Fruit fly (Drosophila melanogaster): Measurements from ENCODE around the gene Gr93c.

The Gr93c gene

dm6 chr3R:21870158-21870971 is 25.3 kb upstream of the Gr93c start, which contains the start of gene CG31431 (continued):
- TF ChIP-seq seq (GFP tag; IDR thresholded peaks at IDR 0.05), result peak; percentile 94
- TF ChIP-seq CG6175 (GFP tag; IDR thresholded peaks at IDR 0.05), result peak; percentile 97
- TF ChIP-seq pfk (GFP tag; optimal IDR thresholded peaks at IDR 0.05), result peak; percentile 45
- peak; percentile 85 for TF ChIP-seq CG14965 (GFP tag; optimal IDR thresholded peaks at IDR 0.05; ENCODE audit: borderline replicate concordance)
- peak; percentile 89 for TF ChIP-seq CG5180 (GFP tag; optimal IDR thresholded peaks at IDR 0.05)
- peak; percentile 94 for TF ChIP-seq B-H2 (GFP tag; optimal IDR thresholded peaks at IDR 0.05)
- peak; percentile 99 for TF ChIP-seq lab (GFP tag; optimal IDR thresholded peaks at IDR 0.05)
- TF ChIP-seq CG1024 (GFP tag; IDR thresholded peaks at IDR 0.05), result peak; percentile 88
- TF ChIP-seq BEAF-32 (GFP tag; optimal IDR thresholded peaks at IDR 0.05), result peak; percentile 16
- TF ChIP-seq Rx (GFP tag; IDR thresholded peaks at IDR 0.05), result peak; percentile 96
- TF ChIP-seq pan (optimal IDR thresholded peaks at IDR 0.05), result no peak
- peak in 1 of 2 experiments; percentile 98 for TF ChIP-seq pan (GFP tag; optimal IDR thresholded peaks at IDR 0.05 in 1 of 2, IDR thresholded peaks at IDR 0.05 in 1 of 2)
- peak; percentile 97 for TF ChIP-seq CG30403 (GFP tag; optimal IDR thresholded peaks at IDR 0.05)
- peak; percentile 98 for TF ChIP-seq ranshi (GFP tag; IDR thresholded peaks at IDR 0.05)
- TF ChIP-seq Dref (GFP tag; IDR thresholded peaks at IDR 0.05), result peak; percentile 43; the same call in 1 of the 2 replicates
- peak; percentile 99 for TF ChIP-seq CG18599 (GFP tag; optimal IDR thresholded peaks at IDR 0.05)
- TF ChIP-seq CG3995 (GFP tag; optimal IDR thresholded peaks at IDR 0.05), result peak; percentile 81
- peak; percentile 13 for TF ChIP-seq Dp (GFP tag; optimal IDR thresholded peaks at IDR 0.05)
- TF ChIP-seq pros (GFP tag; optimal IDR thresholded peaks at IDR 0.05), result peak; percentile 67
- TF ChIP-seq Neu2 (GFP tag; optimal IDR thresholded peaks at IDR 0.05; ENCODE audit: borderline replicate concordance), result peak; percentile 88
- TF ChIP-seq bowl (GFP tag; IDR thresholded peaks at IDR 0.05), result peak; percentile 92
- no peak for TF ChIP-seq Opbp (GFP tag; IDR thresholded peaks at IDR 0.05; ENCODE audit: partially characterized antibody)
- no peak for TF ChIP-seq Lpt (GFP tag; optimal IDR thresholded peaks at IDR 0.05)
- TF ChIP-seq gro (GFP tag; optimal IDR thresholded peaks at IDR 0.05), result peak; percentile 98
- no peak for TF ChIP-seq hbn (GFP tag; IDR thresholded peaks at IDR 0.05; ENCODE audit: partially characterized antibody)
- TF ChIP-seq Hey (tag; optimal IDR thresholded peaks at IDR 0.05), result peak; percentile 89
- peak; percentile 94 for TF ChIP-seq tup (GFP tag; optimal IDR thresholded peaks at IDR 0.05)
- peak; percentile 92 for TF ChIP-seq salm (tag; optimal IDR thresholded peaks at IDR 0.05)
- TF ChIP-seq E2f2 (GFP tag; IDR thresholded peaks at IDR 0.05), result peak; percentile 81
- peak; percentile 93 for TF ChIP-seq kah (GFP tag; optimal IDR thresholded peaks at IDR 0.05)
- peak in 1 of 2 experiments; percentile 76 for TF ChIP-seq Hr78 (GFP tag; optimal IDR thresholded peaks at IDR 0.05)
- TF ChIP-seq CG3726 (GFP tag; IDR thresholded peaks at IDR 0.05), result peak; percentile 96
- peak; percentile 97 for TF ChIP-seq CG12071 (GFP tag; optimal IDR thresholded peaks at IDR 0.05)
- TF ChIP-seq CG43689 (GFP tag; IDR thresholded peaks at IDR 0.05), result peak; percentile 95
- TF ChIP-seq sc (optimal IDR thresholded peaks at IDR 0.05), result no peak
- peak; percentile 87 for TF ChIP-seq sc (GFP tag; optimal IDR thresholded peaks at IDR 0.05)
- TF ChIP-seq HLH3B (GFP tag; IDR thresholded peaks at IDR 0.05), result peak; percentile 97
- peak; percentile 95 for TF ChIP-seq CG4730 (GFP tag; IDR thresholded peaks at IDR 0.05)
- TF ChIP-seq eve (GFP tag; optimal IDR thresholded peaks at IDR 0.05), result peak; percentile 73 to 97
- TF ChIP-seq her (GFP tag; optimal IDR thresholded peaks at IDR 0.05), result peak; percentile 96
- peak; percentile 98 for TF ChIP-seq CG1603 (tag; optimal IDR thresholded peaks at IDR 0.05)
- TF ChIP-seq Stat92E (GFP tag; optimal IDR thresholded peaks at IDR 0.05), result peak in 1 of 3 experiments; percentile 90
- TF ChIP-seq Nf-YB (GFP tag; optimal IDR thresholded peaks at IDR 0.05), result peak; percentile 82
- peak; percentile 94 for TF ChIP-seq Max (GFP tag; optimal IDR thresholded peaks at IDR 0.05)
- TF ChIP-seq Antp (GFP tag; optimal IDR thresholded peaks at IDR 0.05), result peak; percentile 98
- TF ChIP-seq Atf-2 (GFP tag; optimal IDR thresholded peaks at IDR 0.05), result peak; percentile 96
- TF ChIP-seq Optix (GFP tag; IDR thresholded peaks at IDR 0.05), result peak; percentile 94
- peak; percentile 93 for TF ChIP-seq CG8388 (GFP tag; optimal IDR thresholded peaks at IDR 0.05)

All from whole organism, embryonic.